Worm (Caenorhabditis elegans) whole organism, young adult: ENCODE measurements around the gene K08E4.3.

Source experiments
- B0261.1 ChIP-seq: sonication (generic microtip); optimal IDR thresholded peaks from 2 replicates; lab custom pipeline; 2016; ENCODE audit warnings: mild to moderate bottlenecking, missing genetic modification characterization, moderate library complexity, missing compliant biosample characterization
- Y53G8AR.9 ChIP-seq: fragments of 200-800 bp; sonication (Bioruptor generic); conservative IDR thresholded peaks from 2 replicates; pipeline ENCODE4 v1.3.6; 2022; ENCODE audit warnings: missing genetic modification reagents, missing genetic modification characterization, missing compliant biosample characterization
- ccch-3 ChIP-seq: fragments of 200-800 bp; sonication (Bioruptor generic); optimal IDR thresholded peaks from 2 replicates; lab custom pipeline; 2018; ENCODE audit warnings: mild to moderate bottlenecking, missing genetic modification characterization, missing compliant biosample characterization
- ceh-27 ChIP-seq: fragments of 200-800 bp; sonication (Bioruptor generic); optimal IDR thresholded peaks from 2 replicates; lab custom pipeline; 2018; ENCODE audit warnings: mild to moderate bottlenecking, missing genetic modification characterization, moderate library complexity, missing compliant biosample characterization
- nfya-1 ChIP-seq: sonication (generic microtip); optimal IDR thresholded peaks from 2 replicates; lab custom pipeline; 2017; ENCODE audit warnings: antibody characterized with exemption, missing compliant biosample characterization, missing genetic modification characterization, borderline replicate concordance; ENCODE audit not compliant: insufficient read depth
- pha-4 ChIP-seq: fragments of 150-350 bp; sonication (generic microtip); optimal IDR thresholded peaks from 2 replicates; lab custom pipeline; 2014; ENCODE audit warnings: missing biosample characterization, missing genetic modification reagents, missing genetic modification characterization
- ztf-25 ChIP-seq: fragments of 200-800 bp; sonication (Bioruptor generic); IDR thresholded peaks from 2 replicates; pipeline ENCODE4 v1.3.6; 2022; ENCODE audit warnings: missing genetic modification reagents, missing genetic modification characterization, missing compliant biosample characterization

DNA sequence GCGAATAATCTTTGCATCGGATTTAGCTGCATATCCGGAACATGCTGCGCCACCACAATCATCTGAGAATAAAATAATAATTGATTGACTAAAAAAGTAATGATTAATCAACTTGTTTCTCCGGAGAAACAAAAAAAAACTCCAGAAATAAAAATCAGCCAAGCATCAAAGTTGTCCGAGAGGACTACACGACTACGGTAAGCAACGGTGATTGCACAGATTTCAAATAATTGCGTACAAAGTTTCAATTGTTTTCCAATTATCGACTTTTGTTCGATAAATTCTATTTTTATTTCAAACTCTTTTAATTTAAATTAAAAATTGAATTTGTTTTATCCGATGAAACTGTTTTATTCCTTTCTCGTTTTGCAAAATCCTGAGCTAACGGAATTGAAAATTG, 35.8 kb downstream of the K08E4.3 start, which contains the start of gene cpsf-4:
- TF ChIP-seq Y53G8AR.9 (GFP tag; lab: Robert Waterston, UW) = no peak
- TF ChIP-seq B0261.1 = no peak
- TF ChIP-seq pha-4 (tag; lab: Kevin White, UChicago) = no peak
- no peak for TF ChIP-seq ztf-25
- TF ChIP-seq ceh-27 (GFP tag; lab: Kevin White, UChicago) = no peak
- no peak for TF ChIP-seq nfya-1 (tag; lab: Kevin White, UChicago)
- no peak for TF ChIP-seq ccch-3 (GFP tag; lab: Kevin White, UChicago)
